Fruit fly (Drosophila melanogaster): ENCODE measurements around the gene eIF2Bbeta.

Gene eIF2Bbeta

DNA sequence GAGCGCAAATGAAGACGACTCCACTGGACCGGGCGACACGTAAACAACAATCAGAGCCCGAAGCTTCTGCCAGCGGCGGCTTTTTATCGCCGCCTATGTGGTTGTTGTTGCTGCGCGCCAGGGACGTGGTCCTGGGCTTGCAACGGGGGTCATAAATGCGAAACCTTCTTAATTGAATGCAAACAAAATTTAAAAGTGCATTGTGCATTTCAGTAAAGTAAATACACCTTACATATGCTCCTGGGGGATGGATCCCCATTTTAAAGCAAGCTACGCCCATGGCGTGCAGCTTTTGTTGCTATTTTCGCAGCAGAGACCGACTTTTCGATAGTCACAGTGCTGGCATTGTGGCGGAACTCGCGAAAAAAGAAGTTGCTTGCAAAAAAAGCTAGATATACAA is 678 bp upstream of the eIF2Bbeta start, which contains the start of gene Ugalt (continued):
- TF ChIP-seq gfzf (GFP tag; optimal IDR thresholded peaks at IDR 0.05) (peak; percentile 55), CG33213 (GFP tag; optimal IDR thresholded peaks at IDR 0.05) (peak; percentile 100), Bdp1 (GFP tag; optimal IDR thresholded peaks at IDR 0.05) (peak; percentile 98), Atf3 (GFP tag; optimal IDR thresholded peaks at IDR 0.05) (peak; percentile 100), CG7271 (tag; optimal IDR thresholded peaks at IDR 0.05) (peak; percentile 100), Sin3A (optimal IDR thresholded peaks at IDR 0.05) (no peak), Spps (tag; optimal IDR thresholded peaks at IDR 0.05) (peak; percentile 100), vfl (GFP tag; optimal IDR thresholded peaks at IDR 0.05) (peak; percentile 100), CG10147 (GFP tag; optimal IDR thresholded peaks at IDR 0.05) (peak; percentile 100), CG12236 (GFP tag; optimal IDR thresholded peaks at IDR 0.05) (peak; percentile 100), Hr3 (GFP tag; optimal IDR thresholded peaks at IDR 0.05) (peak; percentile 100), Elba2 (GFP tag; optimal IDR thresholded peaks at IDR 0.05) (peak; percentile 98), CG17912 (GFP tag; optimal IDR thresholded peaks at IDR 0.05) (peak; percentile 99), HmgD (GFP tag; optimal IDR thresholded peaks at IDR 0.05) (peak; percentile 100), CG11398 (GFP tag; optimal IDR thresholded peaks at IDR 0.05) (peak; percentile 100), ind (GFP tag; optimal IDR thresholded peaks at IDR 0.05) (peak; percentile 100), sc (optimal IDR thresholded peaks at IDR 0.05) (no peak), sc (GFP tag; optimal IDR thresholded peaks at IDR 0.05) (peak; percentile 100), Hr78 (GFP tag; optimal IDR thresholded peaks at IDR 0.05) (peak in 1 of 2 experiments; percentile 99), CG6791 (GFP tag; IDR thresholded peaks at IDR 0.05; ENCODE audit: partially characterized antibody) (peak; percentile 35; the same call in 1 of the 3 replicates), seq (GFP tag; IDR thresholded peaks at IDR 0.05) (peak; percentile 100), zfh2 (GFP tag; optimal IDR thresholded peaks at IDR 0.05) (peak; percentile 100), CG1233 (GFP tag; optimal IDR thresholded peaks at IDR 0.05) (peak; percentile 100), CG31388 (GFP tag; optimal IDR thresholded peaks at IDR 0.05) (peak; percentile 100), Jarid2 (GFP tag; optimal IDR thresholded peaks at IDR 0.05) (peak; percentile 100), kni (GFP tag; optimal IDR thresholded peaks at IDR 0.05) (peak; percentile 100), CG11695 (GFP tag; IDR thresholded peaks at IDR 0.05) (peak; percentile 100), CG1792 (GFP tag; optimal IDR thresholded peaks at IDR 0.05) (peak; percentile 100), CG10366 (GFP tag; IDR thresholded peaks at IDR 0.05) (peak; percentile 100), Tbp (GFP tag; optimal IDR thresholded peaks at IDR 0.05) (no peak), wor (GFP tag; IDR thresholded peaks at IDR 0.05) (peak; percentile 100), sr (GFP tag; IDR thresholded peaks at IDR 0.05) (peak; percentile 100), CG34422 (GFP tag; IDR thresholded peaks at IDR 0.05) (peak; percentile 100), sd (tag; optimal IDR thresholded peaks at IDR 0.05) (peak; percentile 99), pnt (GFP tag; optimal IDR thresholded peaks at IDR 0.05) (peak; percentile 100), CG4360 (GFP tag; IDR thresholded peaks at IDR 0.05) (peak; percentile 100), CG16815 (GFP tag; optimal IDR thresholded peaks at IDR 0.05) (peak; percentile 100), CG13775 (GFP tag; optimal IDR thresholded peaks at IDR 0.05) (peak; percentile 100), br (optimal IDR thresholded peaks at IDR 0.05) (no peak), CG18599 (GFP tag; optimal IDR thresholded peaks at IDR 0.05) (peak; percentile 100), CG4282 (GFP tag; optimal IDR thresholded peaks at IDR 0.05) (peak; percentile 100), CG8478 (optimal IDR thresholded peaks at IDR 0.05) (no peak), CG8765 (GFP tag; IDR thresholded peaks at IDR 0.05) (peak; percentile 100), maf-S (GFP tag; optimal IDR thresholded peaks at IDR 0.05) (peak; percentile 100), Optix (GFP tag; IDR thresholded peaks at IDR 0.05) (peak; percentile 100), emc (GFP tag; optimal IDR thresholded peaks at IDR 0.05) (peak; percentile 100), CG9437 (GFP tag; optimal IDR thresholded peaks at IDR 0.05) (peak; percentile 97), CG8388 (GFP tag; optimal IDR thresholded peaks at IDR 0.05) (peak; percentile 100), wek (GFP tag; optimal IDR thresholded peaks at IDR 0.05) (peak; percentile 100), CG8290 (GFP tag; optimal IDR thresholded peaks at IDR 0.05) (peak; percentile 100), CG8290 (tag; optimal IDR thresholded peaks at IDR 0.05) (peak; percentile 98 to 100)
